Worm (Caenorhabditis elegans) whole organism, midembryonic: ENCODE data around the gene C16C8.27.
A peak's percentile ranks its signal among the peaks of the same experiment; 100 is the strongest.

ENCODE experiments used
- T22C8.4 ChIP-seq: fragments of 200-800 bp; sonication (Bioruptor generic); IDR thresholded peaks from 2 replicates; pipeline ENCODE4 v1.3.6; 2022; ENCODE audit warnings: missing genetic modification characterization, missing compliant biosample characterization
- cog-1 ChIP-seq: sonication (generic microtip); optimal IDR thresholded peaks from 2 replicates; lab custom pipeline; 2016; ENCODE audit warnings: missing genetic modification characterization, missing compliant biosample characterization
- flt-1 ChIP-seq: fragments of 200-800 bp; sonication (Bioruptor generic); IDR thresholded peaks from 2 replicates; pipeline ENCODE4 v1.3.6; 2022; ENCODE audit warnings: missing genetic modification characterization, missing compliant biosample characterization
- klf-2 ChIP-seq: fragments of 200-800 bp; sonication (Bioruptor generic); conservative IDR thresholded peaks from 2 replicates; pipeline ENCODE4 v1.3.6; 2022; ENCODE audit warnings: missing genetic modification reagents, missing genetic modification characterization, missing compliant biosample characterization
- med-1 ChIP-seq: sonication (generic microtip); optimal IDR thresholded peaks from 2 replicates; lab custom pipeline; 2017; ENCODE audit warnings: missing genetic modification characterization, mild to moderate bottlenecking, missing compliant biosample characterization, antibody characterized with exemption, missing genetic modification reagents; ENCODE audit not compliant: insufficient read depth
- ref-1 ChIP-seq: fragments of 200-800 bp; sonication (Bioruptor generic); conservative IDR thresholded peaks from 2 replicates; pipeline ENCODE4 v1.3.6; 2022; ENCODE audit warnings: missing genetic modification reagents, missing genetic modification characterization, missing compliant biosample characterization
- tab-1 ChIP-seq: fragments of 200-800 bp; sonication (Bioruptor generic); IDR thresholded peaks from 2 replicates; pipeline ENCODE4 v1.3.6; 2022; ENCODE audit warnings: missing genetic modification characterization, missing compliant biosample characterization
- ztf-23 ChIP-seq: fragments of 200-800 bp; sonication (Bioruptor generic); IDR thresholded peaks from 2 replicates; pipeline ENCODE4 v1.3.6; 2022; ENCODE audit warnings: missing genetic modification reagents, missing genetic modification characterization, missing compliant biosample characterization
- ztf-29 ChIP-seq: fragments of 200-800 bp; sonication (Bioruptor generic); IDR thresholded peaks from 2 replicates; pipeline ENCODE4 v1.3.6; 2022; ENCODE audit warnings: missing genetic modification reagents, missing genetic modification characterization, missing compliant biosample characterization

The C16C8.27 gene

ce11 chrII:3441377-3441776 is at the start of gene C16C8.27:
Gene C16C8.27 (plus strand): TSS chrII:3441677.
- TF ChIP-seq flt-1: no peak
- no peak for TF ChIP-seq ztf-23 (GFP tag; lab: Robert Waterston, UW)
- TF ChIP-seq tab-1: no peak
- no peak for TF ChIP-seq cog-1
- no peak for TF ChIP-seq ref-1 (GFP tag; lab: Robert Waterston, UW)

- no peak for TF ChIP-seq T22C8.4 (GFP tag; lab: Robert Waterston, UW)
- no peak for TF ChIP-seq klf-2 (GFP tag; lab: Robert Waterston, UW)
- no peak for TF ChIP-seq tab-1
Measured at ce11 chrII:3395484-3395883, 46.0 kb upstream of the C16C8.27 start, which contains the start of gene nep-20. Gene nep-20 (minus strand): TSS chrII:3395584.

- TF ChIP-seq med-1 (GFP tag; lab: Kevin White, UChicago): no peak
- TF ChIP-seq ref-1 (GFP tag; lab: Robert Waterston, UW): no peak
- no peak for TF ChIP-seq ztf-29
- TF ChIP-seq cog-1: no peak
- TF ChIP-seq T22C8.4 (GFP tag; lab: Robert Waterston, UW): no peak
- TF ChIP-seq klf-2 (GFP tag; lab: Robert Waterston, UW): no peak
- TF ChIP-seq flt-1: no peak
- TF ChIP-seq ztf-23 (GFP tag; lab: Robert Waterston, UW): no peak
- TF ChIP-seq tab-1: no peak
Measured at ce11 chrII:3399212-3399611, 42.3 kb upstream of the C16C8.27 start, which contains the start of gene nep-9. Gene nep-9 (minus strand): TSS chrII:3399312.

ce11 chrII:3402854-3403253 is 38.6 kb upstream of the C16C8.27 start, which contains the start of gene nep-10:
Gene nep-10 (minus strand): TSS chrII:3402954.
- TF ChIP-seq med-1 (GFP tag; lab: Kevin White, UChicago): no peak
- TF ChIP-seq klf-2 (GFP tag; lab: Robert Waterston, UW): no peak
- no peak for TF ChIP-seq cog-1
- no peak for TF ChIP-seq T22C8.4 (GFP tag; lab: Robert Waterston, UW)
- TF ChIP-seq flt-1: no peak
- no peak for TF ChIP-seq ztf-23 (GFP tag; lab: Robert Waterston, UW)
- TF ChIP-seq ztf-29: no peak
- no peak for TF ChIP-seq tab-1
- TF ChIP-seq ref-1 (GFP tag; lab: Robert Waterston, UW): no peak

ce11 chrII:3403535-3403934 is 37.9 kb upstream of the C16C8.27 start, which contains the start of gene nep-8:
Gene nep-8 (plus strand): TSS chrII:3403835.
- no peak for TF ChIP-seq med-1 (GFP tag; lab: Kevin White, UChicago)
- no peak for TF ChIP-seq ztf-23 (GFP tag; lab: Robert Waterston, UW)
- TF ChIP-seq tab-1: no peak
- TF ChIP-seq cog-1: no peak
- no peak for TF ChIP-seq ref-1 (GFP tag; lab: Robert Waterston, UW)
- TF ChIP-seq ztf-29: no peak
- TF ChIP-seq klf-2 (GFP tag; lab: Robert Waterston, UW): no peak

ce11 chrII:3414383-3414910 is 27.0 kb upstream of the C16C8.27 start, which contains the start of the genes F18A12.7 and F18A12.2:
Gene F18A12.7 (minus strand): TSS chrII:3414483.
Gene F18A12.2 (plus strand): TSS chrII:3414860.
- TF ChIP-seq med-1 (GFP tag; lab: Kevin White, UChicago) (no peak), ztf-29 (no peak), ref-1 (GFP tag; lab: Robert Waterston, UW) (no peak), cog-1 (no peak), klf-2 (GFP tag; lab: Robert Waterston, UW) (no peak), tab-1 (no peak), ztf-23 (GFP tag; lab: Robert Waterston, UW) (no peak), flt-1 (no peak), T22C8.4 (GFP tag; lab: Robert Waterston, UW) (no peak)

- TF ChIP-seq ztf-29 (no peak), med-1 (GFP tag; lab: Kevin White, UChicago) (no peak), ref-1 (GFP tag; lab: Robert Waterston, UW) (no peak), tab-1 (no peak), T22C8.4 (GFP tag; lab: Robert Waterston, UW) (no peak), cog-1 (no peak), ztf-23 (GFP tag; lab: Robert Waterston, UW) (no peak), flt-1 (no peak), klf-2 (GFP tag; lab: Robert Waterston, UW) (no peak)
Measured at ce11 chrII:3416528-3416927, 24.9 kb upstream of the C16C8.27 start, which contains the start of gene nep-6. Gene nep-6 (plus strand): TSS chrII:3416828.

- TF ChIP-seq T22C8.4 (GFP tag; lab: Robert Waterston, UW) (no peak), flt-1 (no peak), klf-2 (GFP tag; lab: Robert Waterston, UW) (no peak), ztf-23 (GFP tag; lab: Robert Waterston, UW) (no peak), cog-1 (no peak), ztf-29 (no peak), med-1 (GFP tag; lab: Kevin White, UChicago) (no peak), ref-1 (GFP tag; lab: Robert Waterston, UW) (no peak), tab-1 (no peak)
Measured at ce11 chrII:3422938-3423337, 18.5 kb upstream of the C16C8.27 start.

- no peak for TF ChIP-seq ztf-23 (GFP tag; lab: Robert Waterston, UW)
- no peak for TF ChIP-seq med-1 (GFP tag; lab: Kevin White, UChicago)
- TF ChIP-seq tab-1: no peak
- no peak for TF ChIP-seq cog-1
- TF ChIP-seq flt-1: no peak
- TF ChIP-seq ztf-29: no peak
- TF ChIP-seq ref-1 (GFP tag; lab: Robert Waterston, UW): no peak
- no peak for TF ChIP-seq T22C8.4 (GFP tag; lab: Robert Waterston, UW)
- no peak for TF ChIP-seq klf-2 (GFP tag; lab: Robert Waterston, UW)
Measured at ce11 chrII:3425433-3425832, 16.0 kb upstream of the C16C8.27 start, which contains the start of gene nep-11. Gene nep-11 (minus strand): TSS chrII:3425533.

ce11 chrII:3428158-3428704 is 13.2 kb upstream of the C16C8.27 start:
- TF ChIP-seq tab-1: no peak
- TF ChIP-seq flt-1: no peak
- peak; percentile 56; the same call in 1 of the 2 replicates for TF ChIP-seq ztf-23 (GFP tag; lab: Robert Waterston, UW)
- TF ChIP-seq med-1 (GFP tag; lab: Kevin White, UChicago): no peak
- no peak for TF ChIP-seq cog-1
- TF ChIP-seq T22C8.4 (GFP tag; lab: Robert Waterston, UW): 0 out of 2 replicates have a peak, but pooled peaks have one; percentile 16
